Worm (Caenorhabditis elegans) whole organism, L1 larva: ENCODE measurements around the gene F15A4.2.

Experiments used
- efl-3 ChIP-seq: fragments of 200-800 bp; sonication (Bioruptor generic); optimal IDR thresholded peaks from 2 replicates; lab custom pipeline; 2018; ENCODE audit warnings: mild to moderate bottlenecking, missing genetic modification characterization, missing compliant biosample characterization
- jun-1 ChIP-seq: fragments of 150-350 bp; optimal IDR thresholded peaks from 2 replicates; lab custom pipeline; 2014; ENCODE audit warnings: missing biosample characterization, missing genetic modification reagents, missing genetic modification characterization
- lin-35 ChIP-seq, 2 experiments: fragments of 150-350 bp; optimal IDR thresholded peaks; 2 replicates each; lab custom pipeline; 2014; ENCODE audit warnings: missing biosample characterization in 2 of 2, missing genetic modification characterization in 2 of 2, missing genetic modification reagents in 2 of 2
- mab-9 ChIP-seq: fragments of 200-800 bp; sonication (Bioruptor generic); IDR thresholded peaks from 2 replicates; pipeline ENCODE4 v1.3.6; 2022; ENCODE audit warnings: missing genetic modification reagents, missing genetic modification characterization, missing compliant biosample characterization
- nhr-28 ChIP-seq: fragments of 150-350 bp; optimal IDR thresholded peaks from 2 replicates; lab custom pipeline; 2014; ENCODE audit warnings: missing biosample characterization, missing genetic modification characterization
- nhr-76 ChIP-seq: sonication (generic microtip); optimal IDR thresholded peaks from 2 replicates; lab custom pipeline; 2017; ENCODE audit warnings: missing biosample characterization, missing genetic modification characterization
- unc-62 ChIP-seq: fragments of 150-350 bp; optimal IDR thresholded peaks from 2 replicates; lab custom pipeline; 2014; ENCODE audit warnings: missing biosample characterization, missing genetic modification reagents, missing genetic modification characterization

DNA sequence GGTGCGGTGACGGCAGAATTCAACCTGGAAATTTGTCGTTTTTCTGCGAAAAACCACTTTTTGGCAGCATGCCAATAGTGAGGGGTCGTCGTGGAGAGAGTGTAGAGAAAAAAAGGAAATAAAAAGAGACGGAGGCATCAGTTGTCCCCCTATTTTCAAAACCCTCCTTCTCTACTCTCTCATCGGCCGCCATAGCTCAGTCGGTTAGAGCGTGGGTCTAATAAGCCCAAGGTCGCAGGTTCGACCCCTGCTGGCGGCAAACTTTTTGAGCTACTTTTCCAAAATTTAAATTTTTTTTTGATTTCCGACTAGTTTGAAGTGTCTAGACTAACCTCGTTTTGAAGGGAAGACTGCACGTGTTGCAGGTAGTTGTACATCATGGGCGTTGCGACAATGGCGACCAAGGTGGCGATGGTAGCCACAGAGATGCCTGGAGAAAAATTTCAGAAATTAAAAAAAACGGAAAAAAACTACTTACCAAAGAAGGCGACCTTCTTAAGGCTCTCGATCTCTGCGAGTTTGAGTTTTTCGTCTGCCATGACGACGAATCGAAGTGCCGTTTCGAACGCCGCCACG lies 32.3 kb downstream of the F15A4.2 start, which contains the start of gene col-85:
- no peak for TF ChIP-seq nhr-76 (tag; lab: Kevin White, UChicago)
- TF ChIP-seq efl-3 (GFP tag; lab: Kevin White, UChicago): no peak
- TF ChIP-seq mab-9 (GFP tag; lab: Robert Waterston, UW): 0 out of 2 replicates have a peak, but pooled peaks have one; percentile 41
- TF ChIP-seq lin-35 (GFP tag; optimal IDR thresholded peaks at IDR 0.05; lab: Kevin White, UChicago): peak; percentile 71 to 77
- peak; percentile 37 for TF ChIP-seq jun-1
- no peak for TF ChIP-seq nhr-28
- no peak for TF ChIP-seq unc-62
